Fruit fly (Drosophila melanogaster) whole organism, wandering third instar larva: ENCODE results near the gene Sgs7.

Experiments
- CrebA ChIP-seq: fragments of 200-800 bp; sonication (Bioruptor generic); optimal IDR thresholded peaks from 2 replicates; lab custom pipeline; 2016; ENCODE audit warnings: missing biosample characterization, mild to moderate bottlenecking, missing genetic modification characterization, borderline replicate concordance
- Dfd ChIP-seq: fragments of >200 bp; optimal IDR thresholded peaks from 2 replicates; lab custom pipeline; 2017; ENCODE audit warnings: missing biosample characterization, missing genetic modification characterization
- Dif ChIP-seq: fragments of 200-275, 200-300 bp; sonication (Bioruptor generic); optimal IDR thresholded peaks from 2 replicates; lab custom pipeline; 2018; ENCODE audit warnings: missing biosample characterization, missing genetic modification characterization; ENCODE audit not compliant: partially characterized antibody
- GATAd ChIP-seq: sonication (Bioruptor generic); optimal IDR thresholded peaks from 2 replicates; lab custom pipeline; 2016; ENCODE audit warnings: missing biosample characterization, missing genetic modification characterization
- HLH106 ChIP-seq: fragments of 200-800 bp; optimal IDR thresholded peaks from 3 replicates; lab custom pipeline; 2019; ENCODE audit warnings: missing biosample characterization, mild to moderate bottlenecking, missing genetic modification characterization, moderate library complexity
- Hnf4 ChIP-seq: fragments of 200-800 bp; sonication (Bioruptor generic); optimal IDR thresholded peaks from 2 replicates; lab custom pipeline; 2016; ENCODE audit warnings: missing biosample characterization, mild to moderate bottlenecking, missing genetic modification characterization
- Hr78 ChIP-seq: fragments of >200 bp; optimal IDR thresholded peaks from 2 replicates; lab custom pipeline; 2017; ENCODE audit warnings: missing biosample characterization, missing genetic modification characterization
- Jra ChIP-seq: sonication (Bioruptor generic); optimal IDR thresholded peaks from 2 replicates; lab custom pipeline; 2016; ENCODE audit warnings: missing biosample characterization, missing genetic modification characterization
- Mio ChIP-seq: sonication (Bioruptor generic); optimal IDR thresholded peaks from 2 replicates; lab custom pipeline; 2016; ENCODE audit warnings: missing biosample characterization, missing genetic modification characterization
- Myc ChIP-seq: fragments of >200 bp; optimal IDR thresholded peaks from 2 replicates; lab custom pipeline; 2017
- OdsH ChIP-seq: fragments of 200-800 bp; sonication (Bioruptor generic); optimal IDR thresholded peaks from 2 replicates; lab custom pipeline; 2016; ENCODE audit warnings: missing biosample characterization, mild to moderate bottlenecking, missing genetic modification characterization
- Rel ChIP-seq, 2 experiments: fragments of 200-800 bp; sonication (Bioruptor generic) in 1 of 2; optimal IDR thresholded peaks; 2 replicates in 1 of 2; 3 replicates in 1 of 2; lab custom pipeline; 2016 to 2019; ENCODE audit warnings: mild to moderate bottlenecking in 2 of 2, missing biosample characterization in 2 of 2, missing genetic modification characterization in 2 of 2, moderate library complexity in 1 of 2
- Sp1 ChIP-seq: fragments of 200-800 bp; sonication (Bioruptor generic); optimal IDR thresholded peaks from 3 replicates; lab custom pipeline; 2019; ENCODE audit warnings: missing biosample characterization, mild to moderate bottlenecking, missing genetic modification characterization, moderate library complexity
- br ChIP-seq: fragments of 200-800 bp; sonication (Bioruptor generic); optimal IDR thresholded peaks from 2 replicates; lab custom pipeline; 2016; ENCODE audit warnings: missing biosample characterization, missing genetic modification characterization
- brk ChIP-seq: fragments of 200-800 bp; sonication (Bioruptor generic); optimal IDR thresholded peaks from 2 replicates; lab custom pipeline; 2016; ENCODE audit warnings: missing biosample characterization, mild to moderate bottlenecking, missing genetic modification characterization
- dmrt93B ChIP-seq: fragments of 200-800 bp; sonication (Bioruptor generic); optimal IDR thresholded peaks from 2 replicates; lab custom pipeline; 2018; ENCODE audit warnings: missing biosample characterization, mild to moderate bottlenecking, missing genetic modification characterization
- dsf ChIP-seq: sonication (Bioruptor generic); optimal IDR thresholded peaks from 2 replicates; lab custom pipeline; 2016; ENCODE audit warnings: missing biosample characterization, missing genetic modification characterization, borderline replicate concordance
- ey ChIP-seq: fragments of 200-800 bp; sonication (Bioruptor generic); optimal IDR thresholded peaks from 2 replicates; lab custom pipeline; 2016; ENCODE audit warnings: missing biosample characterization, missing genetic modification characterization
- foxo ChIP-seq, 2 experiments: fragments of 200-800 bp; sonication (Bioruptor generic); optimal IDR thresholded peaks; 2 replicates in 1 of 2; 3 replicates in 1 of 2; lab custom pipeline; 2016 to 2017; ENCODE audit warnings: missing biosample characterization in 2 of 2, missing genetic modification characterization in 2 of 2
- fru ChIP-seq: fragments of 200-800 bp; sonication (Bioruptor generic); optimal IDR thresholded peaks from 3 replicates; lab custom pipeline; 2016; ENCODE audit warnings: missing biosample characterization, mild to moderate bottlenecking, missing genetic modification characterization
- jim ChIP-seq: fragments of 175-275, 200-325 bp; sonication (Bioruptor generic); optimal IDR thresholded peaks from 2 replicates; lab custom pipeline; 2016; ENCODE audit warnings: missing biosample characterization, mild to moderate bottlenecking, missing genetic modification characterization
- pan ChIP-seq: fragments of >200 bp; optimal IDR thresholded peaks from 2 replicates; lab custom pipeline; 2017
- psq ChIP-seq: fragments of 200-800 bp; sonication (Bioruptor generic); optimal IDR thresholded peaks from 3 replicates; lab custom pipeline; 2017; ENCODE audit warnings: missing biosample characterization, mild to moderate bottlenecking, missing genetic modification characterization, moderate library complexity
- sage ChIP-seq: fragments of 200-800 bp; sonication (Bioruptor generic); optimal IDR thresholded peaks from 2 replicates; lab custom pipeline; 2016; ENCODE audit warnings: missing biosample characterization, mild to moderate bottlenecking, missing genetic modification characterization
- sv ChIP-seq: fragments of 200-800 bp; sonication (Bioruptor generic); optimal IDR thresholded peaks from 3 replicates; lab custom pipeline; 2016; ENCODE audit warnings: missing biosample characterization, missing genetic modification characterization
- tai ChIP-seq: sonication (Bioruptor generic); optimal IDR thresholded peaks from 2 replicates; lab custom pipeline; 2016; ENCODE audit warnings: missing biosample characterization, missing genetic modification characterization
- usp ChIP-seq: fragments of >200 bp; optimal IDR thresholded peaks from 2 replicates; lab custom pipeline; 2017; ENCODE audit warnings: missing biosample characterization, missing genetic modification characterization
- woc ChIP-seq: sonication (Bioruptor generic); optimal IDR thresholded peaks from 2 replicates; lab custom pipeline; 2016; ENCODE audit warnings: missing biosample characterization, mild to moderate bottlenecking, missing genetic modification characterization

Sgs7 gene

dm6 chr3L:11554796-11555195 is 45.1 kb downstream of the Sgs7 start:
- TF ChIP-seq fru (no peak), dsf (GFP tag; lab: Kevin White, UChicago) (no peak), OdsH (GFP tag; lab: Kevin White, UChicago) (no peak), Mio (no peak), brk (GFP tag; lab: Kevin White, UChicago) (no peak), HLH106 (tag; lab: Kevin White, UChicago) (no peak), Myc (lab: Kevin White, UChicago) (no peak), ey (GFP tag; lab: Kevin White, UChicago) (no peak), dmrt93B (no peak), pan (no peak), jim (GFP tag; lab: Kevin White, UChicago) (no peak), Jra (GFP tag; lab: Kevin White, UChicago) (no peak), Hnf4 (GFP tag; lab: Kevin White, UChicago) (no peak), foxo (GFP tag; optimal IDR thresholded peaks at IDR 0.05; lab: Kevin White, UChicago) (no peak), Rel (GFP tag; optimal IDR thresholded peaks at IDR 0.05; lab: Kevin White, UChicago) (no peak), Rel (tag; optimal IDR thresholded peaks at IDR 0.05; lab: Kevin White, UChicago) (no peak)
- TF ChIP-seq, all 38 proteins: peak for 0

- peak; percentile 57 for TF ChIP-seq sv (GFP tag; lab: Kevin White, UChicago)
- TF ChIP-seq Dfd (GFP tag; lab: Kevin White, UChicago), result peak; percentile 89
- TF ChIP-seq Dif, result no peak
Measured at dm6 chr3L:11555662-11556460, 46.2 kb downstream of the Sgs7 start.

- TF ChIP-seq Rel (GFP tag; optimal IDR thresholded peaks at IDR 0.05; lab: Kevin White, UChicago) (no peak), Rel (tag; optimal IDR thresholded peaks at IDR 0.05; lab: Kevin White, UChicago) (no peak), Jra (GFP tag; lab: Kevin White, UChicago) (no peak), Hnf4 (GFP tag; lab: Kevin White, UChicago) (no peak), pan (no peak), CrebA (GFP tag; lab: Kevin White, UChicago) (no peak), fru (peak; percentile 15), sv (GFP tag; lab: Kevin White, UChicago) (peak; percentile 17)
Measured at dm6 chr3L:11556637-11557036, 47.0 kb downstream of the Sgs7 start.

dm6 chr3L:11557209-11557608 is 47.5 kb downstream of the Sgs7 start:
- no peak for TF ChIP-seq br (GFP tag; lab: Kevin White, UChicago)
- TF ChIP-seq CrebA (GFP tag; lab: Kevin White, UChicago), result no peak
- no peak for TF ChIP-seq dsf (GFP tag; lab: Kevin White, UChicago)
- TF ChIP-seq Hr78 (GFP tag; lab: Kevin White, UChicago), result no peak
- no peak for TF ChIP-seq Sp1 (GFP tag; lab: Kevin White, UChicago)
- TF ChIP-seq foxo (GFP tag; optimal IDR thresholded peaks at IDR 0.05; lab: Kevin White, UChicago), result no peak
- TF ChIP-seq Mio, result no peak
- TF ChIP-seq OdsH (GFP tag; lab: Kevin White, UChicago), result no peak
- no peak for TF ChIP-seq psq (GFP tag; lab: Kevin White, UChicago)
- no peak for TF ChIP-seq usp (GFP tag; lab: Kevin White, UChicago)
- TF ChIP-seq sage, result no peak
- no peak for TF ChIP-seq Dif
- TF ChIP-seq woc (GFP tag; lab: Kevin White, UChicago), result no peak
- no peak for TF ChIP-seq GATAd (GFP tag; lab: Kevin White, UChicago)
- TF ChIP-seq tai (GFP tag; lab: Kevin White, UChicago), result no peak
- no peak for TF ChIP-seq sv (GFP tag; lab: Kevin White, UChicago)
